Fruit fly (Drosophila melanogaster) whole organism: ENCODE measurements around the gene yellow-e.

Experiments
- CG8478 ChIP-seq: fragments of >200 bp; optimal IDR thresholded peaks from 2 replicates; lab custom pipeline; 2018; ENCODE audit warnings: inconsistent platforms
- Dll ChIP-seq: fragments of >200 bp; optimal IDR thresholded peaks from 2 replicates; lab custom pipeline; 2017
- EcR ChIP-seq, 2 experiments: fragments of >200 bp; optimal IDR thresholded peaks; 2 replicates each; lab custom pipeline; 2017; ENCODE audit warnings: missing biosample characterization in 2 of 2, missing genetic modification characterization in 2 of 2, missing genetic modification reagents in 2 of 2
- pan ChIP-seq: fragments of >200 bp; optimal IDR thresholded peaks from 2 replicates; lab custom pipeline; 2017
- psq ChIP-seq: fragments of >200 bp; optimal IDR thresholded peaks from 2 replicates; lab custom pipeline; 2017
- usp ChIP-seq: fragments of >200 bp; optimal IDR thresholded peaks from 2 replicates; lab custom pipeline; 2017; ENCODE audit warnings: missing biosample characterization, missing genetic modification characterization, mixed read lengths

The yellow-e gene

dm6 chr3R:13374913-13375312 lies 40.2 kb downstream of the yellow-e start:
- TF ChIP-seq CG8478: no peak
- TF ChIP-seq EcR (GFP tag; optimal IDR thresholded peaks at IDR 0.05; lab: Kevin White, UChicago): no peak
- TF ChIP-seq Dll (lab: Kevin White, UChicago): no peak
- no peak for TF ChIP-seq usp (GFP tag; lab: Kevin White, UChicago)
- no peak for TF ChIP-seq pan (lab: Kevin White, UChicago)
- no peak for TF ChIP-seq psq (lab: Kevin White, UChicago)

- TF ChIP-seq CG8478 (no peak), Dll (lab: Kevin White, UChicago) (no peak), usp (GFP tag; lab: Kevin White, UChicago) (no peak), pan (lab: Kevin White, UChicago) (peak; percentile 53), EcR (GFP tag; optimal IDR thresholded peaks at IDR 0.05; lab: Kevin White, UChicago) (no peak), psq (lab: Kevin White, UChicago) (no peak)
Observed at dm6 chr3R:13371840-13372680, 43.0 kb downstream of the yellow-e start, which contains the start of the genes Lip3 and CG34309. TSS of gene Lip3 (minus strand) at chr3R:13371904. TSS of gene CG34309 (plus strand) at chr3R:13372630.

- TF ChIP-seq pan (lab: Kevin White, UChicago) (no peak), CG8478 (no peak), Dll (lab: Kevin White, UChicago) (no peak)
Observed at dm6 chr3R:13369348-13369747, 45.7 kb downstream of the yellow-e start, which contains the start of gene CheA87a. TSS of gene CheA87a (plus strand) at chr3R:13369648.

- TF ChIP-seq EcR (GFP tag; optimal IDR thresholded peaks at IDR 0.05; lab: Kevin White, UChicago) (no peak), Dll (lab: Kevin White, UChicago) (no peak), pan (lab: Kevin White, UChicago) (no peak), CG8478 (no peak), usp (GFP tag; lab: Kevin White, UChicago) (no peak), psq (lab: Kevin White, UChicago) (no peak)
Observed at dm6 chr3R:13366561-13367518, 48.2 kb downstream of the yellow-e start, which contains the start of gene Elp6. TSS of gene Elp6 (minus strand) at chr3R:13366910.

- TF ChIP-seq EcR (GFP tag; optimal IDR thresholded peaks at IDR 0.05; lab: Kevin White, UChicago) (no peak), CG8478 (no peak), pan (lab: Kevin White, UChicago) (no peak), usp (GFP tag; lab: Kevin White, UChicago) (no peak), psq (lab: Kevin White, UChicago) (no peak), Dll (lab: Kevin White, UChicago) (no peak)
Observed at dm6 chr3R:13365665-13366414, 49.2 kb downstream of the yellow-e start.

- TF ChIP-seq CG8478: no peak
- no peak for TF ChIP-seq psq (lab: Kevin White, UChicago)
- no peak for TF ChIP-seq EcR (GFP tag; optimal IDR thresholded peaks at IDR 0.05; lab: Kevin White, UChicago)
- TF ChIP-seq Dll (lab: Kevin White, UChicago): peak; percentile 90
- no peak for TF ChIP-seq usp (GFP tag; lab: Kevin White, UChicago)
Observed at dm6 chr3R:13364175-13365174, 50.6 kb downstream of the yellow-e start, which contains the start of gene Dic1. TSS of gene Dic1 (plus strand) at chr3R:13364938.

- TF ChIP-seq usp (GFP tag; lab: Kevin White, UChicago): no peak
- TF ChIP-seq psq (lab: Kevin White, UChicago): no peak
- no peak for TF ChIP-seq pan (lab: Kevin White, UChicago)
- no peak for TF ChIP-seq Dll (lab: Kevin White, UChicago)
- TF ChIP-seq EcR (GFP tag; optimal IDR thresholded peaks at IDR 0.05; lab: Kevin White, UChicago): no peak
- no peak for TF ChIP-seq CG8478
Observed at dm6 chr3R:13363347-13363994, 51.6 kb downstream of the yellow-e start.

dm6 chr3R:13360108-13360507 lies 55.0 kb downstream of the yellow-e start:
- TF ChIP-seq CG8478: no peak
- TF ChIP-seq Dll (lab: Kevin White, UChicago): no peak
- TF ChIP-seq psq (lab: Kevin White, UChicago): no peak
- TF ChIP-seq pan (lab: Kevin White, UChicago): no peak
- TF ChIP-seq EcR (GFP tag; optimal IDR thresholded peaks at IDR 0.05; lab: Kevin White, UChicago): no peak
- TF ChIP-seq usp (GFP tag; lab: Kevin White, UChicago): no peak
